Fruit fly (Drosophila melanogaster) whole organism, wandering third instar larva: ENCODE results near the gene tho2.

Experiments used
- Dfd ChIP-seq: fragments of >200 bp; optimal IDR thresholded peaks from 2 replicates; lab custom pipeline; 2017; ENCODE audit warnings: missing biosample characterization, missing genetic modification characterization
- N ChIP-seq: fragments of >200 bp; optimal IDR thresholded peaks from 2 replicates; lab custom pipeline; 2018; ENCODE audit warnings: missing biosample characterization, missing external identifiers, missing genetic modification characterization
- Vsx2 ChIP-seq: fragments of 200-300, 225-300 bp; sonication (Bioruptor generic); optimal IDR thresholded peaks from 2 replicates; lab custom pipeline; 2018; ENCODE audit warnings: missing biosample characterization, missing genetic modification characterization; ENCODE audit not compliant: partially characterized antibody
- br ChIP-seq: fragments of 200-800 bp; sonication (Bioruptor generic); optimal IDR thresholded peaks from 2 replicates; lab custom pipeline; 2016; ENCODE audit warnings: missing biosample characterization, missing genetic modification characterization
- fru ChIP-seq: fragments of 200-800 bp; sonication (Bioruptor generic); optimal IDR thresholded peaks from 3 replicates; lab custom pipeline; 2016; ENCODE audit warnings: missing biosample characterization, mild to moderate bottlenecking, missing genetic modification characterization
- usp ChIP-seq: fragments of >200 bp; optimal IDR thresholded peaks from 2 replicates; lab custom pipeline; 2017; ENCODE audit warnings: missing biosample characterization, missing genetic modification characterization
- woc ChIP-seq: sonication (Bioruptor generic); optimal IDR thresholded peaks from 2 replicates; lab custom pipeline; 2016; ENCODE audit warnings: missing biosample characterization, mild to moderate bottlenecking, missing genetic modification characterization

- no peak for TF ChIP-seq usp (GFP tag; lab: Kevin White, UChicago)
- TF ChIP-seq Vsx2 (GFP tag; lab: Kevin White, UChicago), result peak; percentile 48
- no peak for TF ChIP-seq fru (GFP tag; lab: Kevin White, UChicago)
- TF ChIP-seq N, result no peak
- no peak for TF ChIP-seq Dfd (GFP tag; lab: Kevin White, UChicago)
- no peak for TF ChIP-seq br
- no peak for TF ChIP-seq woc
These were observed 12.0 kb downstream of the tho2 start for dm6 chr2L:2133009-2133408.
